Fruit fly (Drosophila melanogaster): ENCODE data around the gene rdx.
A peak's percentile ranks its signal among the peaks of the same experiment; 100 is the strongest.

The rdx gene

DNA sequence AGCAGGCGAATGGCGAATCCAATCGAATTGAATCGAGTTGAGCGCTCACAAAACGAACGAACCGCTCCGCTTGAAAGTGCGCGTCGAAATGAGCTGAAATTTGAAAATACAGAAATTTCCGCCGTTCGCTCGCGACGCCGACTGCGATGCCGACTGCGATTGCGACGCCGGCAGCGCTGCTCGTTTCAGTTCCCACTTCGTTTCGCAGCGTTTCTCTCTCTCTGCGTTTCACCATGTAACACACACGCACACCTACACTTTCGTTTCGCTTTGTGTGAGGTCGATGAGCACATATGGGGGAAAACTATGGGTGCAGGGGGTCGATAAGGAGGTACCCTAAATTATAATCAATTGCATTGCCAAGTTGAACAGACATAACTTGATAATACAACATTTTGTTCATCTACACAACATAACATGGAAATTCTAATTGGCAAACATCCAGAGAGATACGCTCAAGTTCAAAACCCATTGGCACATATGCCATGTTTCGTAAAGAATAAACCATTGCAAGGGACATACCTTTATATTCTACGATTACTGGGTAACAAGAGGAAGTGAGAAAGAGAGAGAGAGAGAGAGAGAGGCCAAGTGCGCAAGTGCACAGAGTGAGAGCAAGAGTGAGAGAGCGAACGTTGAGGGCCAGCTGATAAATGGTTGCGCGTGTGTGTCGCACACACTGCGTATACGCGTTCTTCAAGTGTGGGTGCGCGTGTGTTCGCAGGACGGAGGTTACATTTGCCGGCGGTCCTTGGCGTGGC, 48.4 kb downstream of the rdx start (continued):
- peak; percentile 73 for TF ChIP-seq CG4282 (GFP tag; optimal IDR thresholded peaks at IDR 0.05)
- peak; percentile 3 to 82 for TF ChIP-seq insv (GFP tag; optimal IDR thresholded peaks at IDR 0.05)
- 0 out of 2 replicates have a peak, but pooled peaks have one; percentile 19 for TF ChIP-seq crol (GFP tag; IDR thresholded peaks at IDR 0.05)
- TF ChIP-seq CG14050 (GFP tag; IDR thresholded peaks at IDR 0.05) = peak; percentile 82
- peak; percentile 83 for TF ChIP-seq sd (tag; optimal IDR thresholded peaks at IDR 0.05)
- no peak for TF ChIP-seq fru (optimal IDR thresholded peaks at IDR 0.05)
- peak; percentile 90 for TF ChIP-seq CG12659 (GFP tag; optimal IDR thresholded peaks at IDR 0.05)
- TF ChIP-seq CG14014 (GFP tag; IDR thresholded peaks at IDR 0.05) = peak; percentile 86
- peak; percentile 99 for TF ChIP-seq Adf1 (GFP tag; IDR thresholded peaks at IDR 0.05)
- TF ChIP-seq Xbp1 (GFP tag; optimal IDR thresholded peaks at IDR 0.05) = peak; percentile 94
- peak; percentile 87 for TF ChIP-seq mirr (GFP tag; optimal IDR thresholded peaks at IDR 0.05)
- TF ChIP-seq NFAT (GFP tag; IDR thresholded peaks at IDR 0.05) = peak; percentile 72
- TF ChIP-seq CG9215 (GFP tag; IDR thresholded peaks at IDR 0.05) = peak; percentile 90
- TF ChIP-seq B-H2 (GFP tag; optimal IDR thresholded peaks at IDR 0.05) = peak; percentile 73
- peak; percentile 89 for TF ChIP-seq Six4 (GFP tag; optimal IDR thresholded peaks at IDR 0.05)
- peak; percentile 91 for TF ChIP-seq nau (GFP tag; optimal IDR thresholded peaks at IDR 0.05)
- TF ChIP-seq bigmax (GFP tag; optimal IDR thresholded peaks at IDR 0.05) = peak; percentile 50
- TF ChIP-seq sima (GFP tag; optimal IDR thresholded peaks at IDR 0.05) = peak; percentile 60
- peak; percentile 91 for TF ChIP-seq en (GFP tag; optimal IDR thresholded peaks at IDR 0.05)
- peak; percentile 82 for TF ChIP-seq CG3847 (GFP tag; IDR thresholded peaks at IDR 0.05)
- peak; percentile 94 for TF ChIP-seq CG7556 (GFP tag; optimal IDR thresholded peaks at IDR 0.05)
- peak; percentile 34; the same call in 2 of the 3 replicates for TF ChIP-seq sr (GFP tag; IDR thresholded peaks at IDR 0.05)
- peak; percentile 93 for TF ChIP-seq tx (GFP tag; optimal IDR thresholded peaks at IDR 0.05)
- TF ChIP-seq Usf (GFP tag; optimal IDR thresholded peaks at IDR 0.05) = peak; percentile 83
- TF ChIP-seq toy (GFP tag; IDR thresholded peaks at IDR 0.05) = 0 out of 2 replicates have a peak, but pooled peaks have one; percentile 31
- TF ChIP-seq CG4328 (GFP tag; optimal IDR thresholded peaks at IDR 0.05) = peak; percentile 88
- TF ChIP-seq CG2712 (tag; optimal IDR thresholded peaks at IDR 0.05) = peak; percentile 96
- TF ChIP-seq CG15073 (GFP tag; optimal IDR thresholded peaks at IDR 0.05) = no peak
- peak; percentile 81 for TF ChIP-seq CG1647 (GFP tag; optimal IDR thresholded peaks at IDR 0.05)
- no peak for TF ChIP-seq vnd (GFP tag; IDR thresholded peaks at IDR 0.05; ENCODE audit: partially characterized antibody)
- peak; percentile 82 for TF ChIP-seq zen (tag; optimal IDR thresholded peaks at IDR 0.05)
- peak; percentile 95 for TF ChIP-seq CG2678 (tag; optimal IDR thresholded peaks at IDR 0.05)
- peak; percentile 93 for TF ChIP-seq nmo (GFP tag; optimal IDR thresholded peaks at IDR 0.05)
- TF ChIP-seq ken (GFP tag; IDR thresholded peaks at IDR 0.05) = peak; percentile 81
- TF ChIP-seq aop (GFP tag; IDR thresholded peaks at IDR 0.05) = peak; percentile 54; the same call in 1 of the 2 replicates
- TF ChIP-seq CG8478 (optimal IDR thresholded peaks at IDR 0.05) = peak; percentile 90
- TF ChIP-seq CG14441 (GFP tag; IDR thresholded peaks at IDR 0.05) = peak; percentile 86
- TF ChIP-seq CG4424 (GFP tag; optimal IDR thresholded peaks at IDR 0.05) = peak; percentile 92
- peak; percentile 84 for TF ChIP-seq fd3F (GFP tag; optimal IDR thresholded peaks at IDR 0.05)
- peak; percentile 22; the same call in 1 of the 3 replicates for TF ChIP-seq CG6791 (GFP tag; IDR thresholded peaks at IDR 0.05; ENCODE audit: partially characterized antibody)
- no peak for TF ChIP-seq CG2129 (GFP tag; IDR thresholded peaks at IDR 0.05; ENCODE audit: partially characterized antibody)
- TF ChIP-seq CG3065 (GFP tag; optimal IDR thresholded peaks at IDR 0.05) = peak; percentile 82
- peak; percentile 86 for TF ChIP-seq ap (GFP tag; IDR thresholded peaks at IDR 0.05)
- peak; percentile 51 for TF ChIP-seq D (optimal IDR thresholded peaks at IDR 0.05)
- TF ChIP-seq D (GFP tag; optimal IDR thresholded peaks at IDR 0.05) = peak; percentile 91
- peak; percentile 31; the same call in 1 of the 2 replicates for TF ChIP-seq CG16779 (GFP tag; IDR thresholded peaks at IDR 0.05)
- 0 out of 2 replicates have a peak, but pooled peaks have one; percentile 29 for TF ChIP-seq CG11696 (GFP tag; IDR thresholded peaks at IDR 0.05)
- TF ChIP-seq kay (GFP tag; optimal IDR thresholded peaks at IDR 0.05) = peak; percentile 91
- TF ChIP-seq esg (GFP tag; conservative IDR thresholded peaks at IDR 0.05) = peak; percentile 90
- TF ChIP-seq ash1 (GFP tag; optimal IDR thresholded peaks at IDR 0.05) = peak; percentile 64

All from whole organism, embryonic.